Worm (Caenorhabditis elegans): ENCODE results near the gene trh-1.
A peak's percentile ranks its signal among the peaks of the same experiment; 100 is the strongest.

trh-1 gene

DNA sequence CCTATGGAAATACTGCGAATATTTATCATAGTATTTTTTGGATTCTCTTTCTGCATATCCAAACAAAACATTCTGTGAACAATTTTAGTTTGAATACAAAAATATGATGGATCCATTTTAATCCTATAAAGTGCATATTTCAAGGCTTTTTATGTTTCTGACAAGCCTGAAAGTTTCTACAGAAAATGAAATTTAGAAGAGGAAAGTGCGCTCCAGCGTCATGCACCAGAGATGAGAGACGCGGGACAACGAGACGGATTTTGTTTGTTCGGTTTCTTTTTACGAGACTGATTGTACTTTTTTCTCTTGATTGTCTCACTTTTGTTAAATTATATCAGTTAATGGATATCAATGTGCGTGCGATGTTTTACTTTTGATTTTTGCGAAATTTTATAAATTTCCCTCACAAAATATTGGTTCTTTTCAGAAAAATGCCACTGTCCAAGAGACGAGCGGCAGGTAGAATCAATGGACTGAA, 37.3 kb upstream of the trh-1 start, which contains the start of gene C49C3.6:
Gene C49C3.6 (plus strand): TSS at position 428 of the 478 bp plus-strand sequence.
- TF ChIP-seq nhr-28 (tag; optimal IDR thresholded peaks at IDR 0.05): no peak
- no peak for TF ChIP-seq ZK546.5 (tag; optimal IDR thresholded peaks at IDR 0.05)
- no peak for TF ChIP-seq zag-1 (tag; optimal IDR thresholded peaks at IDR 0.05)
- no peak for TF ChIP-seq nhr-11 (tag; optimal IDR thresholded peaks at IDR 0.05)
- no peak for TF ChIP-seq elt-1 (tag; optimal IDR thresholded peaks at IDR 0.05)
- TF ChIP-seq ztf-11 (tag; optimal IDR thresholded peaks at IDR 0.05): no peak
- TF ChIP-seq R02D3.7 (tag; optimal IDR thresholded peaks at IDR 0.05): no peak
- TF ChIP-seq tbx-2 (tag; optimal IDR thresholded peaks at IDR 0.05): no peak
- TF ChIP-seq pqm-1 (tag; optimal IDR thresholded peaks at IDR 0.05): no peak
- no peak for TF ChIP-seq fkh-2 (tag; optimal IDR thresholded peaks at IDR 0.05)
- no peak for TF ChIP-seq mml-1 (tag; optimal IDR thresholded peaks at IDR 0.05)
- no peak for TF ChIP-seq lsy-12 (tag; optimal IDR thresholded peaks at IDR 0.05)
- no peak for TF ChIP-seq fos-1 (tag; optimal IDR thresholded peaks at IDR 0.05)
- no peak for TF ChIP-seq nhr-12 (tag; optimal IDR thresholded peaks at IDR 0.05)
- TF ChIP-seq ceh-16 (tag; optimal IDR thresholded peaks at IDR 0.05): no peak
- no peak for TF ChIP-seq nhr-23 (tag; optimal IDR thresholded peaks at IDR 0.05)
- TF ChIP-seq ama-1 (optimal IDR thresholded peaks at IDR 0.05): no peak
- no peak for TF ChIP-seq fkh-10 (GFP tag; optimal IDR thresholded peaks at IDR 0.05)
- TF ChIP-seq daf-12 (tag; optimal IDR thresholded peaks at IDR 0.05): no peak
- TF ChIP-seq ceh-9 (tag; optimal IDR thresholded peaks at IDR 0.05): no peak
- no peak for TF ChIP-seq nhr-67 (tag; optimal IDR thresholded peaks at IDR 0.05)
- no peak for TF ChIP-seq nhr-43 (tag; optimal IDR thresholded peaks at IDR 0.05; ENCODE audit: poor library complexity, severe bottlenecking)
- no peak for TF ChIP-seq elt-2 (tag; optimal IDR thresholded peaks at IDR 0.05)
- peak; percentile 56 for TF ChIP-seq hmg-11 (tag; optimal IDR thresholded peaks at IDR 0.05)
- TF ChIP-seq sea-2 (GFP tag; optimal IDR thresholded peaks at IDR 0.05): no peak
- peak; percentile 33 for TF ChIP-seq pha-4 (tag; optimal IDR thresholded peaks at IDR 0.05)
- TF ChIP-seq nhr-237 (tag; optimal IDR thresholded peaks at IDR 0.05): no peak
- no peak for TF ChIP-seq elt-3 (tag; optimal IDR thresholded peaks at IDR 0.05)
- no peak for TF ChIP-seq snpc-4 (tag; optimal IDR thresholded peaks at IDR 0.05)
- TF ChIP-seq lin-15B (tag; optimal IDR thresholded peaks at IDR 0.05): peak; percentile 49
- no peak for TF ChIP-seq unc-62 (GFP tag; optimal IDR thresholded peaks at IDR 0.05)
- TF ChIP-seq unc-39 (tag; optimal IDR thresholded peaks at IDR 0.05): no peak
- no peak for TF ChIP-seq ceh-28 (tag; optimal IDR thresholded peaks at IDR 0.05)
- no peak for TF ChIP-seq egl-27 (tag; optimal IDR thresholded peaks at IDR 0.05)
- peak; percentile 49 for TF ChIP-seq nfya-1 (tag; optimal IDR thresholded peaks at IDR 0.05; ENCODE audit: insufficient read depth)

DNA sequence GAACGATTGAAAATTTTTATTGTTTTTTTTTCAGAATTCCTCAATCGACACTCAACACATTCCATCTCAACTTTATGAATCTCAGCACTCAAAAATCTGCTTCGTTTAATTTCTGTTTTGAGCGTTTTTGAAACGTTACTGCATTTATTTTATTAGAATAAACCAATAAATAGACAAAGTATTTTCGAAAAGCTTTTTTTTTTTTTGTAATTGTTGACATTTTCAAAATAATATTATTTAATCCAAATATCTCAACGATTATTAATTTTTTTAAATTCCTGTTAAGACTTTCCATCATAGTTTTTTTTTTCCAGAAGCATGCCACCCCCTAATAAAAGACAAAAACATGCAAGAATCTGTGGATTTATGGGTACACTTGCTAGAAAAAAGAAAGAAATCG, 36.1 kb upstream of the trh-1 start, which contains the start of gene C49C3.7:
Gene C49C3.7 (plus strand): TSS at position 301 of the 400 bp plus-strand sequence.
- no peak for TF ChIP-seq mml-1 (tag; optimal IDR thresholded peaks at IDR 0.05)

DNA sequence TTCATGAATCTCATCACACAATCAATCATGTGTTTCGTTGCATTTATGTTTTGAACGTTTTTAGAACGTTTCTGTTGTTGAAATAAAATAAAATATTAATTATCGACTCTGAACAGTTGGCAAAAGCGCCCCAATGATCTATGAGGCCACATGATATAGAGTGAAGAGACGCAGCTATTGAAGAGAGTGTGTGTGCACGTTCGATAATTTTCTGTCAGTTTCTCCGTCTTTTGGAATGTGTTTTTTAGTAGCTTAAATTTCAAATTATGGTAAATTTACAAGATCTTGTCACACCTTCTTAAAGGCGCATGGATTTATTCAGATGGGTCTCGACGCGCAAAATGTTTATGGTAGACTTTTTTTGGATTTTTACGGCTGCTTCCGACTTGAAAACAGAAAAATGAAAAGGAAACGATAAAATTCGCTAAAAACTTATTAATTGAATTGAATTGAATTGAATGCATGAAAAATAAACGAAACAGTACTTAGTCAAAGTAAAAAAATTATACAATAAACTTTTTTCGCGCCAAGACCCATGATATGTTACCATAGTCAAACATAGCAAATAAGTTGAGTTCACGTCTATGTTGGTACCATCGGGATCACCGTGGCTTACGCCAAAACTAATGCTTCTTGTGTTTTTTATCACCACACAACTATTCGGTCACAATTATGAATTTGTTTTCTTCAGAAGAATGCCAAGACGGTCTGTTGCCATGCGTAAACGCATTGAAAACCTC, 34.7 kb upstream of the trh-1 start, which contains the start of gene C49C3.15:
Gene C49C3.15 (plus strand): TSS at position 690 of the 740 bp plus-strand sequence.
- TF ChIP-seq elt-3 (tag; optimal IDR thresholded peaks at IDR 0.05) (no peak), R02D3.7 (tag; optimal IDR thresholded peaks at IDR 0.05) (no peak), nfya-1 (tag; optimal IDR thresholded peaks at IDR 0.05; ENCODE audit: insufficient read depth) (peak; percentile 66), pqm-1 (tag; optimal IDR thresholded peaks at IDR 0.05) (no peak), unc-62 (GFP tag; optimal IDR thresholded peaks at IDR 0.05) (no peak), lin-39 (tag; optimal IDR thresholded peaks at IDR 0.05) (peak; percentile 12), mdl-1 (tag; optimal IDR thresholded peaks at IDR 0.05) (no peak), lsy-12 (tag; optimal IDR thresholded peaks at IDR 0.05) (no peak), lin-15B (tag; optimal IDR thresholded peaks at IDR 0.05) (peak; percentile 53), ZK546.5 (tag; optimal IDR thresholded peaks at IDR 0.05) (no peak), nhr-28 (tag; optimal IDR thresholded peaks at IDR 0.05) (no peak), jun-1 (tag; optimal IDR thresholded peaks at IDR 0.05) (no peak), elt-1 (tag; optimal IDR thresholded peaks at IDR 0.05) (no peak), elt-2 (tag; optimal IDR thresholded peaks at IDR 0.05) (peak; percentile 36), pha-4 (tag; optimal IDR thresholded peaks at IDR 0.05) (peak; percentile 40), nhr-23 (tag; optimal IDR thresholded peaks at IDR 0.05) (peak; percentile 17), nhr-12 (tag; optimal IDR thresholded peaks at IDR 0.05) (no peak), hmg-11 (tag; optimal IDR thresholded peaks at IDR 0.05) (peak; percentile 45)

Data from whole organism, L3 larva.